Fruit fly (Drosophila melanogaster): ENCODE data around the gene ND-ACP.

- TF ChIP-seq Mnt (GFP tag; optimal IDR thresholded peaks at IDR 0.05) = peak; percentile 13
- no peak for TF ChIP-seq CG33017 (tag; optimal IDR thresholded peaks at IDR 0.05)
- no peak for TF ChIP-seq kay (GFP tag; ENCODE audit: borderline replicate concordance)
- no peak for TF ChIP-seq CG7101 (tag; optimal IDR thresholded peaks at IDR 0.05)
- TF ChIP-seq Crg-1 (GFP tag; optimal IDR thresholded peaks at IDR 0.05) = no peak
- no peak for TF ChIP-seq cic (GFP tag; optimal IDR thresholded peaks at IDR 0.05)
Measured at dm6 chr3L:1329724-1330123, at the start of gene ND-ACP.
